Worm (Caenorhabditis elegans): ENCODE data around the gene sru-39.

- TF ChIP-seq ZK546.5 (tag; optimal IDR thresholded peaks at IDR 0.05), result no peak
- no peak for TF ChIP-seq ceh-16 (tag; optimal IDR thresholded peaks at IDR 0.05)
- no peak for TF ChIP-seq R02D3.7 (tag; optimal IDR thresholded peaks at IDR 0.05)
- TF ChIP-seq mdl-1 (tag; optimal IDR thresholded peaks at IDR 0.05), result no peak
- no peak for TF ChIP-seq unc-39 (tag; optimal IDR thresholded peaks at IDR 0.05)
- TF ChIP-seq ceh-82 (tag; optimal IDR thresholded peaks at IDR 0.05), result no peak
- no peak for TF ChIP-seq lsy-2 (tag; optimal IDR thresholded peaks at IDR 0.05)
Measured at ce11 chrV:9777645-9778044, 25.6 kb upstream of the sru-39 start, which contains the start of gene smg-4.
